Fruit fly (Drosophila melanogaster) whole organism, embryonic: Measurements from ENCODE around the gene bsf.
A peak's percentile ranks its signal among the peaks of the same experiment; 100 is the strongest.

Experiments
- BEAF-32 ChIP-seq: fragments of 200-800 bp; sonication (Bioruptor generic); optimal IDR thresholded peaks from 3 replicates; lab custom pipeline; 2017; ENCODE audit warnings: missing biosample characterization, missing genetic modification characterization, mild to moderate bottlenecking, moderate library complexity, missing genetic modification reagents
- CG12299 ChIP-seq: fragments of 200-800 bp; sonication (Bioruptor generic); optimal IDR thresholded peaks from 2 replicates; lab custom pipeline; 2018; ENCODE audit warnings: missing biosample characterization, mild to moderate bottlenecking, missing genetic modification characterization
- CG13624 ChIP-seq: fragments of 200-800 bp; sonication (Bioruptor generic); optimal IDR thresholded peaks from 2 replicates; lab custom pipeline; 2016; ENCODE audit warnings: missing biosample characterization, missing genetic modification characterization
- CG14014 ChIP-seq: fragments of 200-800 bp; sonication (Bioruptor generic); IDR thresholded peaks from 2 replicates; pipeline ENCODE4 v1.3.6; 2022; ENCODE audit warnings: missing biosample characterization, missing genetic modification characterization
- CG14710 ChIP-seq: fragments of 200-800 bp; sonication (Bioruptor generic); optimal IDR thresholded peaks from 3 replicates; lab custom pipeline; 2019; ENCODE audit warnings: missing biosample characterization, mild to moderate bottlenecking, missing genetic modification characterization, moderate library complexity
- CG1602 ChIP-seq: fragments of 200-800 bp; sonication (Bioruptor generic); optimal IDR thresholded peaks from 3 replicates; lab custom pipeline; 2016; ENCODE audit warnings: missing biosample characterization, missing genetic modification characterization
- CG17186 ChIP-seq: fragments of 200-800 bp; sonication (Bioruptor generic); optimal IDR thresholded peaks from 3 replicates; lab custom pipeline; 2017; ENCODE audit warnings: missing biosample characterization, missing genetic modification reagents, missing genetic modification characterization
- CG17802 ChIP-seq: fragments of 200-800 bp; sonication (Bioruptor generic); optimal IDR thresholded peaks from 2 replicates; lab custom pipeline; 2018; ENCODE audit warnings: missing biosample characterization, mild to moderate bottlenecking, missing genetic modification characterization, moderate library complexity
- CG3163 ChIP-seq: fragments of 200-800 bp; sonication (Bioruptor generic); optimal IDR thresholded peaks from 3 replicates; lab custom pipeline; 2016; ENCODE audit warnings: missing biosample characterization, missing genetic modification characterization
- CG32772 ChIP-seq: fragments of 200-800 bp; sonication (Bioruptor generic); IDR thresholded peaks from 2 replicates; pipeline ENCODE4 v1.3.6; 2022; ENCODE audit warnings: missing biosample characterization, missing genetic modification characterization
- CG3847 ChIP-seq: fragments of 200-800 bp; sonication (Bioruptor generic); IDR thresholded peaks from 2 replicates; pipeline ENCODE4 v1.3.6; 2022; ENCODE audit warnings: missing biosample characterization, missing genetic modification characterization
- CG42726 ChIP-seq: fragments of 200-800 bp; sonication (Bioruptor generic); IDR thresholded peaks from 2 replicates; pipeline ENCODE4 v1.3.6; 2022; ENCODE audit warnings: missing biosample characterization, missing genetic modification characterization; ENCODE audit not compliant: partially characterized antibody
- CG4360 ChIP-seq: fragments of 200-800 bp; sonication (Bioruptor generic); IDR thresholded peaks from 2 replicates; pipeline ENCODE4 v1.3.6; 2022; ENCODE audit warnings: missing biosample characterization, missing genetic modification characterization
- CG6791 ChIP-seq: fragments of 200-800 bp; sonication (Bioruptor generic); IDR thresholded peaks from 3 replicates; pipeline ENCODE4 v1.3.6; 2022; ENCODE audit warnings: missing biosample characterization, missing genetic modification characterization; ENCODE audit not compliant: partially characterized antibody
- CG7357 ChIP-seq: fragments of 200-800 bp; sonication (Bioruptor generic); IDR thresholded peaks from 3 replicates; pipeline ENCODE4 v1.3.6; 2022; ENCODE audit warnings: missing biosample characterization, missing genetic modification characterization
- CG9876 ChIP-seq: fragments of 200-800 bp; sonication (Bioruptor generic); optimal IDR thresholded peaks from 2 replicates; lab custom pipeline; 2016; ENCODE audit warnings: missing biosample characterization, missing genetic modification characterization
- Doc3 ChIP-seq: fragments of 200-800 bp; sonication (Bioruptor generic); IDR thresholded peaks from 3 replicates; pipeline ENCODE4 v1.3.6; 2022; ENCODE audit warnings: missing biosample characterization, missing genetic modification characterization; ENCODE audit not compliant: partially characterized antibody
- Hand ChIP-seq: fragments of 200-800 bp; sonication (Bioruptor generic); optimal IDR thresholded peaks from 2 replicates; lab custom pipeline; 2017; ENCODE audit warnings: mild to moderate bottlenecking, missing biosample characterization, missing genetic modification reagents, missing genetic modification characterization
- Lhr ChIP-seq: fragments of 200-800 bp; sonication (Bioruptor generic); optimal IDR thresholded peaks from 3 replicates; lab custom pipeline; 2017; ENCODE audit warnings: mild to moderate bottlenecking, missing biosample characterization, missing genetic modification reagents, missing genetic modification characterization
- Med ChIP-seq: fragments of 200-800 bp; sonication (Bioruptor generic); peaks from one replicate; lab custom pipeline; 2016; ENCODE audit warnings: missing biosample characterization, missing genetic modification characterization, mild to moderate bottlenecking, inconsistent platforms, moderate library complexity
- Nf-YA ChIP-seq: fragments of 200-800 bp; sonication (Bioruptor generic); IDR thresholded peaks from 2 replicates; pipeline ENCODE4 v1.3.6; 2022; ENCODE audit warnings: missing biosample characterization, missing genetic modification characterization
- NfI ChIP-seq: fragments of 200-800 bp; sonication (Bioruptor generic); optimal IDR thresholded peaks from 3 replicates; lab custom pipeline; 2018; ENCODE audit warnings: missing biosample characterization, mild to moderate bottlenecking, missing genetic modification characterization, moderate library complexity
- Rfx ChIP-seq: fragments of 200-800 bp; sonication (Bioruptor generic); IDR thresholded peaks from 2 replicates; pipeline ENCODE4 v1.3.6; 2022; ENCODE audit warnings: missing biosample characterization, missing genetic modification characterization
- Sin3A ChIP-seq: fragments of >200 bp; optimal IDR thresholded peaks from 2 replicates; lab custom pipeline; 2018
- Usf ChIP-seq: fragments of 200-800 bp; sonication (Bioruptor generic); optimal IDR thresholded peaks from 2 replicates; lab custom pipeline; 2017; ENCODE audit warnings: missing genotype, missing biosample characterization, missing genetic modification characterization
- YL-1 ChIP-seq: fragments of 200-800 bp; sonication (Bioruptor generic); optimal IDR thresholded peaks from 3 replicates; lab custom pipeline; 2017; ENCODE audit warnings: missing biosample characterization, mild to moderate bottlenecking, missing genetic modification characterization
- aop ChIP-seq: fragments of 200-800 bp; sonication (Bioruptor generic); IDR thresholded peaks from 2 replicates; pipeline ENCODE4 v1.3.6; 2022; ENCODE audit warnings: missing biosample characterization, missing genetic modification characterization
- cad ChIP-seq: fragments of >200 bp; optimal IDR thresholded peaks from 2 replicates; lab custom pipeline; 2017; ENCODE audit warnings: missing biosample characterization, missing genetic modification characterization
- chinmo ChIP-seq: fragments of 200-800 bp; sonication (Bioruptor generic); IDR thresholded peaks from 4 replicates; pipeline ENCODE4 v1.3.6; 2022; ENCODE audit warnings: missing biosample characterization, missing genetic modification characterization; ENCODE audit not compliant: partially characterized antibody
- corto ChIP-seq: fragments of 200-800 bp; sonication (Bioruptor generic); optimal IDR thresholded peaks from 2 replicates; lab custom pipeline; 2016; ENCODE audit warnings: missing biosample characterization, mild to moderate bottlenecking, missing genetic modification characterization, moderate library complexity
- ewg ChIP-seq: fragments of 200-800 bp; sonication (Bioruptor generic); optimal IDR thresholded peaks from 3 replicates; lab custom pipeline; 2017; ENCODE audit warnings: mild to moderate bottlenecking, missing biosample characterization, missing genetic modification reagents, missing genetic modification characterization
- fd64A ChIP-seq: fragments of 200-800 bp; sonication (Bioruptor generic); optimal IDR thresholded peaks from 3 replicates; lab custom pipeline; 2018; ENCODE audit warnings: missing biosample characterization, mild to moderate bottlenecking, missing genetic modification characterization
- gfzf ChIP-seq: fragments of 200-800 bp; sonication (Bioruptor generic); optimal IDR thresholded peaks from 2 replicates; lab custom pipeline; 2016; ENCODE audit warnings: missing biosample characterization, mild to moderate bottlenecking, missing genetic modification characterization, moderate library complexity
- gsb ChIP-seq: fragments of 200-800 bp; sonication (Bioruptor generic); IDR thresholded peaks from 2 replicates; pipeline ENCODE4 v1.3.6; 2022; ENCODE audit warnings: missing biosample characterization, missing genetic modification characterization
- gt ChIP-seq: fragments of 200-800 bp; sonication (Bioruptor generic); IDR thresholded peaks from 2 replicates; pipeline ENCODE4 v1.3.6; 2022; ENCODE audit warnings: missing biosample characterization, missing genetic modification characterization
- inv ChIP-seq: fragments of 200-800 bp; sonication (Bioruptor generic); IDR thresholded peaks from 2 replicates; pipeline ENCODE4 v1.3.6; 2022; ENCODE audit warnings: missing biosample characterization, missing genetic modification characterization; ENCODE audit not compliant: partially characterized antibody
- kay ChIP-seq: fragments of 200-800 bp; sonication (Bioruptor generic); optimal IDR thresholded peaks from 2 replicates; lab custom pipeline; 2016; ENCODE audit warnings: missing biosample characterization, missing genetic modification characterization
- lbe ChIP-seq: fragments of 200-800 bp; sonication (Bioruptor generic); optimal IDR thresholded peaks from 2 replicates; lab custom pipeline; 2016; ENCODE audit warnings: missing biosample characterization, mild to moderate bottlenecking, missing genetic modification characterization
- mam ChIP-seq: fragments of 200-800 bp; sonication (Bioruptor generic); optimal IDR thresholded peaks from 3 replicates; lab custom pipeline; 2016; ENCODE audit warnings: missing biosample characterization, missing genetic modification characterization
- pfk ChIP-seq: fragments of 200-800 bp; sonication (Bioruptor generic); optimal IDR thresholded peaks from 2 replicates; lab custom pipeline; 2018; ENCODE audit warnings: missing biosample characterization, mild to moderate bottlenecking, missing genetic modification characterization, moderate library complexity
- phol ChIP-seq: fragments of 200-800 bp; sonication (Bioruptor generic); optimal IDR thresholded peaks from 3 replicates; lab custom pipeline; 2018; ENCODE audit warnings: missing biosample characterization, mild to moderate bottlenecking, missing genetic modification characterization, moderate library complexity
- prd ChIP-seq, 3 experiments: fragments of >200 bp in 2 of 3; fragments of 200-800 bp in 1 of 3; sonication (Bioruptor generic) in 1 of 3; optimal IDR thresholded peaks in 2 of 3; IDR thresholded peaks in 1 of 3; 2 replicates in 2 of 3; 3 replicates in 1 of 3; pipeline versions ENCODE4 v1.3.6 to Lab custom; 2017 to 2022; ENCODE audit warnings: missing biosample characterization in 1 of 3, missing genetic modification characterization in 1 of 3
- ranshi ChIP-seq: fragments of 200-800 bp; sonication (Bioruptor generic); IDR thresholded peaks from 2 replicates; pipeline ENCODE4 v1.3.6; 2022; ENCODE audit warnings: missing biosample characterization, missing genetic modification characterization
- ro ChIP-seq: fragments of 200-800 bp; sonication (Bioruptor generic); IDR thresholded peaks from 2 replicates; pipeline ENCODE4 v1.3.6; 2022; ENCODE audit warnings: missing biosample characterization, missing genetic modification characterization
- row ChIP-seq: fragments of 200-800 bp; sonication (Bioruptor generic); IDR thresholded peaks from 3 replicates; pipeline ENCODE4 v1.3.6; 2022; ENCODE audit warnings: missing biosample characterization, missing genetic modification characterization
- sug ChIP-seq: fragments of 200-800 bp; optimal IDR thresholded peaks from 2 replicates; lab custom pipeline; 2019; ENCODE audit warnings: missing biosample characterization, mild to moderate bottlenecking, missing genetic modification characterization, moderate library complexity
- unc-4 ChIP-seq: fragments of 200-800 bp; sonication (Bioruptor generic); IDR thresholded peaks from 2 replicates; pipeline ENCODE4 v1.3.6; 2022; ENCODE audit warnings: missing biosample characterization, missing genetic modification characterization; ENCODE audit not compliant: partially characterized antibody
- wdn ChIP-seq: fragments of 200-800 bp; sonication (Bioruptor generic); IDR thresholded peaks from 2 replicates; pipeline ENCODE4 v1.3.6; 2022; ENCODE audit warnings: missing biosample characterization, missing genetic modification characterization
- zen2 ChIP-seq: fragments of 200-800 bp; sonication (Bioruptor generic); IDR thresholded peaks from 3 replicates; pipeline ENCODE4 v1.3.6; 2022; ENCODE audit warnings: missing biosample characterization, missing genetic modification characterization; ENCODE audit not compliant: partially characterized antibody

The bsf gene

DNA sequence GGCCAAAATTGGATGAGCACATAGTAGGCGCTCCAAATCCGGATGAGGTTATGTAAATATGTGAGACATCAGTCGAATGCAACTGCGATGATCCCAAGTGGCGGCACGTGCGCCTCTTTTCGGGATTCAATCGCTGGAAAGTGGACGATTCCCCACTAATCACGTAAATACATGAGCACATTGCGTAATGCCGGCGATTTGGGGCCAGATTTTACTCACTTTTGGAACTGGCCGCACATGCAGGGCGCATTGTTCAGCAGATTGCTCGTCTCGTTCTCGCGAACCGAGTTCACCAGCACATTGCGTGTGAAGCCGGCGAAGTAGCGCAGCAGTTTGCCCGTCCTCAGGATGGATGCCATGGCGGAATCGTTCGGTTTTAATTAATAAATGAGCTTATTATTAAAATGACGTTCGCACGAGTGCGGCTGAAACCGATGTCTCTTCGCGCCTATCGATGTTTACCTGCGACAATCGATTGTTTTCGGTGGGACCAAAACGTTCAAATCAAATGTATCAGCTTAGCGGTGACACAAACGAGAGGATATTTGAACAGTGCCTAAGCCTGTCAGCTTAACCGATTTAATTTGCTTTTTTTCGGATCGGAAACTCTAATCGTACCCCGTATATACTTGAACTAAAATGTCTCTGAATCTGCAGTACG, at the start of gene bsf, which contains the start of gene Ntf-2r:
Gene bsf (minus strand): TSS at position 460 of the 661 bp plus-strand sequence.
Gene Ntf-2r (plus strand): TSS at position 522 of the 661 bp plus-strand sequence.
- TF ChIP-seq CG17802 (peak; percentile 28), CG4360 (GFP tag; lab: Robert Waterston, UW) (no peak), CG6791 (GFP tag; lab: Robert Waterston, UW) (peak; percentile 90), Sin3A (lab: Kevin White, UChicago) (peak; percentile 72), CG17186 (GFP tag; lab: Kevin White, UChicago) (peak; percentile 53), CG32772 (GFP tag; lab: Robert Waterston, UW) (no peak), inv (GFP tag; lab: Robert Waterston, UW) (peak; percentile 82), corto (no peak), Lhr (GFP tag; lab: Kevin White, UChicago) (peak; percentile 45), aop (GFP tag; lab: Robert Waterston, UW) (no peak), fd64A (GFP tag; lab: Kevin White, UChicago) (no peak), ranshi (GFP tag; lab: Robert Waterston, UW) (no peak), CG9876 (GFP tag; lab: Kevin White, UChicago) (no peak), mam (GFP tag; lab: Kevin White, UChicago) (no peak), BEAF-32 (peak; percentile 89), wdn (no peak), pfk (GFP tag; lab: Kevin White, UChicago) (no peak), prd (optimal IDR thresholded peaks at IDR 0.05; lab: Kevin White, UChicago) (no peak), prd (GFP tag; IDR thresholded peaks at IDR 0.05; lab: Robert Waterston, UW) (no peak), CG1602 (GFP tag; lab: Kevin White, UChicago) (no peak), NfI (GFP tag; lab: Kevin White, UChicago) (no peak), sug (tag; lab: Kevin White, UChicago) (no peak), CG3847 (0 out of 2 replicates have a peak, but pooled peaks have one; percentile 41), Nf-YA (GFP tag; lab: Robert Waterston, UW) (no peak), CG14710 (tag; lab: Kevin White, UChicago) (peak; percentile 39), CG42726 (GFP tag; lab: Robert Waterston, UW) (peak; percentile 91), YL-1 (GFP tag; lab: Kevin White, UChicago) (peak; percentile 55), chinmo (GFP tag; lab: Robert Waterston, UW) (peak; percentile 75; the same call in 1 of the 4 replicates), Doc3 (GFP tag; lab: Robert Waterston, UW) (peak; percentile 85), cad (GFP tag; lab: Kevin White, UChicago) (no peak), CG13624 (GFP tag; lab: Kevin White, UChicago) (peak; percentile 14), zen2 (GFP tag; lab: Robert Waterston, UW) (peak; percentile 90), Hand (no peak), gsb (no peak), gfzf (peak; percentile 69), kay (GFP tag; lab: Kevin White, UChicago) (no peak), lbe (no peak), ewg (GFP tag; lab: Kevin White, UChicago) (no peak), Usf (no peak), CG14014 (GFP tag; lab: Robert Waterston, UW) (0 out of 2 replicates have a peak, but pooled peaks have one; percentile 17), phol (tag; lab: Kevin White, UChicago) (peak; percentile 47), gt (GFP tag; lab: Robert Waterston, UW) (no peak), CG3163 (GFP tag; lab: Kevin White, UChicago) (peak; percentile 3), CG12299 (tag; lab: Kevin White, UChicago) (no peak), Med (peak; percentile 86), Rfx (GFP tag; lab: Robert Waterston, UW) (0 out of 2 replicates have a peak, but pooled peaks have one; percentile 9), row (GFP tag; lab: Robert Waterston, UW) (peak; percentile 41; the same call in 1 of the 3 replicates), CG7357 (GFP tag; lab: Robert Waterston, UW) (no peak), unc-4 (GFP tag; lab: Robert Waterston, UW) (peak; percentile 90), ro (GFP tag; lab: Robert Waterston, UW) (no peak)
